Fruit fly (Drosophila melanogaster) Kc167 (cell line): Measurements from ENCODE around the gene Nost.

ENCODE experiments used
- Myc ChIP-seq: fragments of >200 bp; optimal IDR thresholded peaks from 2 replicates; lab custom pipeline; 2017; ENCODE audit warnings: missing external identifiers
- psq ChIP-seq: fragments of >200 bp; optimal IDR thresholded peaks from 2 replicates; lab custom pipeline; 2017; ENCODE audit warnings: missing external identifiers
- ttk ChIP-seq: sonication (Bioruptor generic); optimal IDR thresholded peaks from 2 replicates; lab custom pipeline; 2017; ENCODE audit warnings: missing external identifiers

dm6 chrX:9093062-9093461, 63.1 kb downstream of the Nost start:
- no peak for TF ChIP-seq psq (lab: Kevin White, UChicago)
- TF ChIP-seq ttk (lab: Kevin White, UChicago): no peak
- no peak for TF ChIP-seq Myc
